Fruit fly (Drosophila melanogaster) whole organism, embryonic: Measurements from ENCODE around the gene srp.

Experiments
- Asciz ChIP-seq: fragments of 200-800 bp; sonication (Bioruptor generic); optimal IDR thresholded peaks from 2 replicates; lab custom pipeline; 2017; ENCODE audit warnings: missing biosample characterization, mild to moderate bottlenecking, missing genetic modification characterization, missing genetic modification reagents
- Atf3 ChIP-seq: fragments of 200-800 bp; sonication (Bioruptor generic); optimal IDR thresholded peaks from 3 replicates; lab custom pipeline; 2016; ENCODE audit warnings: missing biosample characterization, missing genetic modification characterization
- CG10462 ChIP-seq: fragments of 200-800 bp; sonication (Bioruptor generic); optimal IDR thresholded peaks from 2 replicates; lab custom pipeline; 2016; ENCODE audit warnings: missing biosample characterization, missing genetic modification characterization
- CG11085 ChIP-seq: fragments of 200-800 bp; sonication (Bioruptor generic); IDR thresholded peaks from 2 replicates; pipeline ENCODE4 v1.3.6; 2022; ENCODE audit warnings: missing biosample characterization, missing genetic modification characterization
- CG11093 ChIP-seq: fragments of 200-800 bp; sonication (Bioruptor generic); IDR thresholded peaks from 3 replicates; pipeline ENCODE4 v1.3.6; 2022; ENCODE audit warnings: missing biosample characterization, missing genetic modification characterization
- CG11560 ChIP-seq: fragments of 200-800 bp; sonication (Bioruptor generic); IDR thresholded peaks from 3 replicates; pipeline ENCODE4 v1.3.6; 2022; ENCODE audit warnings: missing biosample characterization, missing genetic modification characterization
- CG12299 ChIP-seq: fragments of 200-800 bp; sonication (Bioruptor generic); optimal IDR thresholded peaks from 2 replicates; lab custom pipeline; 2018; ENCODE audit warnings: missing biosample characterization, mild to moderate bottlenecking, missing genetic modification characterization
- CG13624 ChIP-seq: fragments of 200-800 bp; sonication (Bioruptor generic); optimal IDR thresholded peaks from 2 replicates; lab custom pipeline; 2016; ENCODE audit warnings: missing biosample characterization, missing genetic modification characterization
- CG14710 ChIP-seq: fragments of 200-800 bp; sonication (Bioruptor generic); optimal IDR thresholded peaks from 3 replicates; lab custom pipeline; 2019; ENCODE audit warnings: missing biosample characterization, mild to moderate bottlenecking, missing genetic modification characterization, moderate library complexity
- CG15601 ChIP-seq: fragments of 200-800 bp; sonication (Bioruptor generic); optimal IDR thresholded peaks from 3 replicates; lab custom pipeline; 2019; ENCODE audit warnings: missing biosample characterization, mild to moderate bottlenecking, missing genetic modification characterization, moderate library complexity
- CG18599 ChIP-seq: fragments of 200-800 bp; sonication (Bioruptor generic); optimal IDR thresholded peaks from 3 replicates; lab custom pipeline; 2017; ENCODE audit warnings: missing biosample characterization, missing genetic modification characterization, mild to moderate bottlenecking, moderate library complexity, missing genetic modification reagents
- CG30431 ChIP-seq: fragments of 200-800 bp; sonication (Bioruptor generic); optimal IDR thresholded peaks from 2 replicates; lab custom pipeline; 2017; ENCODE audit warnings: missing biosample characterization, missing genetic modification characterization
- CG3163 ChIP-seq: fragments of 200-800 bp; sonication (Bioruptor generic); optimal IDR thresholded peaks from 3 replicates; lab custom pipeline; 2016; ENCODE audit warnings: missing biosample characterization, missing genetic modification characterization
- CG32772 ChIP-seq: fragments of 200-800 bp; sonication (Bioruptor generic); IDR thresholded peaks from 2 replicates; pipeline ENCODE4 v1.3.6; 2022; ENCODE audit warnings: missing biosample characterization, missing genetic modification characterization
- CG6254 ChIP-seq: fragments of 200-800 bp; sonication (Bioruptor generic); optimal IDR thresholded peaks from 3 replicates; lab custom pipeline; 2017; ENCODE audit warnings: mild to moderate bottlenecking, missing biosample characterization, missing genetic modification reagents, missing genetic modification characterization
- CG6813 ChIP-seq: fragments of 200-800 bp; sonication (Bioruptor generic); optimal IDR thresholded peaks from 2 replicates; lab custom pipeline; 2017; ENCODE audit warnings: missing biosample characterization, missing genetic modification characterization, mild to moderate bottlenecking, moderate library complexity, missing genetic modification reagents
- CG7745 ChIP-seq: fragments of 200-800 bp; sonication (Bioruptor generic); optimal IDR thresholded peaks from 2 replicates; lab custom pipeline; 2018; ENCODE audit warnings: missing biosample characterization, mild to moderate bottlenecking, missing genetic modification characterization, moderate library complexity
- CG8281 ChIP-seq: fragments of 200-800 bp; sonication (Bioruptor generic); optimal IDR thresholded peaks from 2 replicates; lab custom pipeline; 2018; ENCODE audit warnings: missing biosample characterization, mild to moderate bottlenecking, missing genetic modification characterization, moderate library complexity
- CG9437 ChIP-seq: fragments of 200-800 bp; sonication (Bioruptor generic); optimal IDR thresholded peaks from 2 replicates; lab custom pipeline; 2018; ENCODE audit warnings: missing biosample characterization, mild to moderate bottlenecking, missing genetic modification characterization
- CG9609 ChIP-seq: fragments of 200-800 bp; sonication (Bioruptor generic); optimal IDR thresholded peaks from 3 replicates; lab custom pipeline; 2016; ENCODE audit warnings: missing biosample characterization, missing genetic modification characterization
- CG9932 ChIP-seq: fragments of 200-800 bp; sonication (Bioruptor generic); IDR thresholded peaks from 2 replicates; pipeline ENCODE4 v1.3.6; 2022; ENCODE audit warnings: missing biosample characterization, missing genetic modification characterization
- Dll ChIP-seq: fragments of 200-800 bp; sonication (Bioruptor generic); IDR thresholded peaks from 4 replicates; pipeline ENCODE4 v1.3.6; 2022; ENCODE audit warnings: missing biosample characterization, missing genetic modification characterization; ENCODE audit not compliant: partially characterized antibody
- Drgx ChIP-seq: fragments of 200-800 bp; sonication (Bioruptor generic); IDR thresholded peaks from 2 replicates; pipeline ENCODE4 v1.3.6; 2022; ENCODE audit warnings: missing biosample characterization, missing genetic modification characterization
- E2f1 ChIP-seq: fragments of 200-800 bp; sonication (Bioruptor generic); IDR thresholded peaks from 2 replicates; pipeline ENCODE4 v1.3.6; 2022; ENCODE audit warnings: missing biosample characterization, missing genetic modification characterization
- Lhr ChIP-seq: fragments of 200-800 bp; sonication (Bioruptor generic); optimal IDR thresholded peaks from 3 replicates; lab custom pipeline; 2017; ENCODE audit warnings: mild to moderate bottlenecking, missing biosample characterization, missing genetic modification reagents, missing genetic modification characterization
- Lim3 ChIP-seq: fragments of 200-800 bp; sonication (Bioruptor generic); IDR thresholded peaks from 2 replicates; pipeline ENCODE4 v1.3.6; 2022; ENCODE audit warnings: missing biosample characterization, missing genetic modification characterization
- NC2α ChIP-seq: fragments of 200-800 bp; sonication (Bioruptor generic); optimal IDR thresholded peaks from 2 replicates; lab custom pipeline; 2016; ENCODE audit warnings: missing biosample characterization, missing genetic modification characterization
- NFAT ChIP-seq: fragments of 200-800 bp; sonication (Bioruptor generic); IDR thresholded peaks from 2 replicates; pipeline ENCODE4 v1.3.6; 2022; ENCODE audit warnings: missing biosample characterization, missing genetic modification characterization
- PHDP ChIP-seq: fragments of 200-800 bp; sonication (Bioruptor generic); optimal IDR thresholded peaks from 3 replicates; lab custom pipeline; 2018; ENCODE audit warnings: missing biosample characterization, mild to moderate bottlenecking, missing genetic modification characterization, moderate library complexity
- Sox100B ChIP-seq: fragments of 200-800 bp; sonication (Bioruptor generic); optimal IDR thresholded peaks from 3 replicates; lab custom pipeline; 2018; ENCODE audit warnings: missing biosample characterization, mild to moderate bottlenecking, missing genetic modification characterization
- amos ChIP-seq: fragments of 200-800 bp; sonication (Bioruptor generic); IDR thresholded peaks from 2 replicates; pipeline ENCODE4 v1.3.6; 2022; ENCODE audit warnings: missing biosample characterization, missing genetic modification characterization; ENCODE audit not compliant: partially characterized antibody
- chif ChIP-seq, 2 experiments: fragments of 200-800 bp; sonication (Bioruptor generic); optimal IDR thresholded peaks; 3 replicates each; lab custom pipeline; 2016; ENCODE audit warnings: missing biosample characterization in 2 of 2, missing genetic modification characterization in 2 of 2
- disco-r ChIP-seq: fragments of 200-800 bp; sonication (Bioruptor generic); optimal IDR thresholded peaks from 2 replicates; lab custom pipeline; 2016; ENCODE audit warnings: missing biosample characterization, missing genetic modification characterization
- dpn ChIP-seq, 2 experiments: fragments of 200-800 bp; sonication (Bioruptor generic); optimal IDR thresholded peaks; 3 replicates each; lab custom pipeline; 2016; ENCODE audit warnings: missing biosample characterization in 2 of 2, missing genetic modification characterization in 2 of 2
- fd96Cb ChIP-seq: fragments of 200-800 bp; sonication (Bioruptor generic); optimal IDR thresholded peaks from 2 replicates; lab custom pipeline; 2018; ENCODE audit warnings: missing biosample characterization, mild to moderate bottlenecking, missing genetic modification characterization, moderate library complexity
- gsb ChIP-seq: fragments of 200-800 bp; sonication (Bioruptor generic); IDR thresholded peaks from 2 replicates; pipeline ENCODE4 v1.3.6; 2022; ENCODE audit warnings: missing biosample characterization, missing genetic modification characterization
- hkb ChIP-seq, 2 experiments: fragments of 200-800 bp in 1 of 2; fragments of >200 bp in 1 of 2; sonication (Bioruptor generic) in 1 of 2; IDR thresholded peaks in 1 of 2; optimal IDR thresholded peaks in 1 of 2; 2 replicates each; pipeline versions ENCODE4 v1.3.6 to Lab custom; 2017 to 2022; ENCODE audit warnings: missing biosample characterization in 1 of 2, missing genetic modification characterization in 1 of 2
- jing ChIP-seq: fragments of 200-800 bp; sonication (Bioruptor generic); optimal IDR thresholded peaks from 2 replicates; lab custom pipeline; 2018; ENCODE audit warnings: missing biosample characterization, mild to moderate bottlenecking, missing genetic modification characterization
- kni ChIP-seq: fragments of 200-800 bp; sonication (Bioruptor generic); optimal IDR thresholded peaks from 3 replicates; lab custom pipeline; 2017; ENCODE audit warnings: mild to moderate bottlenecking, missing biosample characterization, missing genetic modification reagents, missing genetic modification characterization
- mirr ChIP-seq: fragments of 200-800 bp; sonication (Bioruptor generic); optimal IDR thresholded peaks from 3 replicates; lab custom pipeline; 2018; ENCODE audit warnings: missing biosample characterization, mild to moderate bottlenecking, missing genetic modification characterization
- nom ChIP-seq: fragments of 200-800 bp; sonication (Bioruptor generic); optimal IDR thresholded peaks from 2 replicates; lab custom pipeline; 2017; ENCODE audit warnings: missing biosample characterization, missing genetic modification characterization, mild to moderate bottlenecking, moderate library complexity, missing genetic modification reagents
- onecut ChIP-seq: fragments of 200-800 bp; sonication (Bioruptor generic); IDR thresholded peaks from 2 replicates; pipeline ENCODE4 v1.3.6; 2022; ENCODE audit warnings: missing biosample characterization, missing genetic modification characterization
- slou ChIP-seq: fragments of 200-800 bp; sonication (Bioruptor generic); optimal IDR thresholded peaks from 3 replicates; lab custom pipeline; 2016; ENCODE audit warnings: missing biosample characterization, missing genetic modification characterization
- sna ChIP-seq: fragments of 200-800 bp; sonication (Bioruptor generic); IDR thresholded peaks from 2 replicates; pipeline ENCODE4 v1.3.6; 2022; ENCODE audit warnings: missing biosample characterization, missing genetic modification characterization; ENCODE audit not compliant: partially characterized antibody
- stc ChIP-seq: fragments of 200-800 bp; sonication (Bioruptor generic); IDR thresholded peaks from 2 replicates; pipeline ENCODE4 v1.3.6; 2022; ENCODE audit warnings: missing biosample characterization, missing genetic modification characterization
- vfl ChIP-seq: fragments of 200-800 bp; sonication (Bioruptor generic); optimal IDR thresholded peaks from 2 replicates; lab custom pipeline; 2016; ENCODE audit warnings: missing biosample characterization, missing genetic modification characterization
- vnd ChIP-seq: fragments of 200-800 bp; sonication (Bioruptor generic); IDR thresholded peaks from 3 replicates; pipeline ENCODE4 v1.3.6; 2022; ENCODE audit warnings: missing biosample characterization, missing genetic modification characterization; ENCODE audit not compliant: partially characterized antibody

srp gene

DNA sequence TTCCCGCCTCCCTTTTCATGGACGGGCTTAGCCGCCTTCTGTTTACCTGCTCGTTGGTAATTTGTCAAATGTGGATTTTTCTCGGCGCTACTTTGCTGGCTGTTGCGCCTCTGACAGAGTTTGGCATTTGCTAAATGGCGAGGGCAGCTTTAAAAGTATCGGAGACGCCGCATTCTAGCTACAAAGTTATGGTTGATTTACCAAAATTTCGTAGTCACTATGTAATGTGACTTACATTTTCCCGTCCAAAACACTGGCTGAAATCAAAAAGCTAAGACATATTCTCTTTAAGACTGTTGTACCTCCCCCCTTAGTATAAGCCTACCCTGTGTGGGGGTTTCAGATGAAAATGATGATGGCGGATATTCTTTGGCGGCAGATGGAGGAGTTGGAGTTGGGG, 38.3 kb upstream of the srp start (continued):
- TF ChIP-seq Asciz (GFP tag; lab: Kevin White, UChicago): no peak
- peak; percentile 35 for TF ChIP-seq CG18599
- TF ChIP-seq CG9609: no peak
- TF ChIP-seq CG9437: no peak
- no peak for TF ChIP-seq vnd (GFP tag; lab: Robert Waterston, UW)
- no peak for TF ChIP-seq dpn (GFP tag; optimal IDR thresholded peaks at IDR 0.05; lab: Kevin White, UChicago)
- TF ChIP-seq hkb (optimal IDR thresholded peaks at IDR 0.05; lab: Kevin White, UChicago): peak; percentile 62
- TF ChIP-seq hkb (GFP tag; IDR thresholded peaks at IDR 0.05; lab: Robert Waterston, UW): no peak
- TF ChIP-seq CG9932 (GFP tag; lab: Robert Waterston, UW): peak; percentile 44; the same call in 1 of the 2 replicates
- TF ChIP-seq CG6813 (GFP tag; lab: Kevin White, UChicago): no peak
- TF ChIP-seq PHDP: no peak
- no peak for TF ChIP-seq Lhr (GFP tag; lab: Kevin White, UChicago)
- TF ChIP-seq CG32772: no peak
- TF ChIP-seq Sox100B (GFP tag; lab: Kevin White, UChicago): no peak
- TF ChIP-seq CG11093 (GFP tag; lab: Robert Waterston, UW): no peak
- TF ChIP-seq mirr: no peak
- 0 out of 2 replicates have a peak, but pooled peaks have one; percentile 13 for TF ChIP-seq CG11085 (GFP tag; lab: Robert Waterston, UW)

dm6 chr3R:15950843-15951242, 35.1 kb upstream of the srp start, which contains the start of the genes CG31088 and CG46383:
Gene CG31088 (minus strand): TSS chr3R:15950943.
Gene CG46383 (minus strand): TSS chr3R:15950943.
- TF ChIP-seq Drgx (GFP tag; lab: Robert Waterston, UW) (no peak), CG32772 (no peak), onecut (GFP tag; lab: Robert Waterston, UW) (no peak)
- TF ChIP-seq, all 482 proteins: peak for 0

- TF ChIP-seq CG13624 (GFP tag; lab: Kevin White, UChicago) (no peak), fd96Cb (tag; lab: Kevin White, UChicago) (no peak), gsb (no peak), CG14710 (tag; lab: Kevin White, UChicago) (no peak), E2f1 (GFP tag; lab: Robert Waterston, UW) (no peak), NFAT (peak; percentile 54; the same call in 1 of the 2 replicates), CG11560 (tag; lab: Robert Waterston, UW) (no peak), stc (GFP tag; lab: Robert Waterston, UW) (no peak), sna (GFP tag; lab: Robert Waterston, UW) (0 out of 2 replicates have a peak, but pooled peaks have one; percentile 32), kni (GFP tag; lab: Kevin White, UChicago) (no peak), CG6254 (GFP tag; lab: Kevin White, UChicago) (no peak), disco-r (GFP tag; lab: Kevin White, UChicago) (no peak), CG15601 (tag; lab: Kevin White, UChicago) (no peak), amos (GFP tag; lab: Robert Waterston, UW) (no peak; the same call in 1 of the 2 replicates), CG30431 (GFP tag; lab: Kevin White, UChicago) (no peak), slou (GFP tag; lab: Kevin White, UChicago) (no peak), CG3163 (GFP tag; lab: Kevin White, UChicago) (no peak), NC2α (GFP tag; lab: Kevin White, UChicago) (no peak), CG12299 (tag; lab: Kevin White, UChicago) (no peak), jing (GFP tag; lab: Kevin White, UChicago) (no peak), Dll (GFP tag; lab: Robert Waterston, UW) (peak; percentile 62), CG8281 (tag; lab: Kevin White, UChicago) (no peak), chif (GFP tag; optimal IDR thresholded peaks at IDR 0.05; lab: Kevin White, UChicago) (no peak), vfl (GFP tag; lab: Kevin White, UChicago) (peak; percentile 20), Atf3 (GFP tag; lab: Kevin White, UChicago) (no peak), Lim3 (GFP tag; lab: Robert Waterston, UW) (no peak), CG7745 (tag; lab: Kevin White, UChicago) (no peak), nom (GFP tag; lab: Kevin White, UChicago) (no peak), CG10462 (no peak)
Observed at dm6 chr3R:15963690-15964281, 22.2 kb upstream of the srp start, which contains the start of the genes CG4287 and CG5516. Gene CG4287 (minus strand): TSS chr3R:15963867. Gene CG5516 (plus strand): TSS chr3R:15963884.
